Fruit fly (Drosophila melanogaster): ENCODE measurements around the gene CG31156.

The CG31156 gene

DNA sequence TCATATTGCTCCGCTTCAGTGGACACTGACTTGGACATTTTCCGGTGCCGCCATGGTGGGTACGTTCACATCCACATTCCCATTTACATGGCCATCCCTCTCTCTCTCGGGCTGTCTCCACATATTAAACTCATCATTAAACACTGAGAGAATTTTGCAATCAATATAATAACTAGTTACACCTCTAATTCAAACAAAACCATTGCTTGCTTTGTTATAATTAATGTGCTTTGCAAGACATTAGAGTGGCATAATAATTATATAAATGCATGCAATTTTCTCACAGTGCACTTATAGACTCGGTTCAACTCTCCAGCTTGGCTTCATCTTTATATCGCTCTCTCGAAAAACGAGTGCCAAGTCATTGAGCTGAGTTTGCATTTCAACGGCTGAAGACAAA, 11.3 kb upstream of the CG31156 start (continued):
- no peak for TF ChIP-seq dm (GFP tag; optimal IDR thresholded peaks at IDR 0.05)
- peak; percentile 57 for TF ChIP-seq nom (GFP tag; optimal IDR thresholded peaks at IDR 0.05)
- TF ChIP-seq CG6175 (GFP tag; IDR thresholded peaks at IDR 0.05), result peak; percentile 51; the same call in 1 of the 3 replicates
- no peak for TF ChIP-seq CG2202 (tag; optimal IDR thresholded peaks at IDR 0.05)
- peak; percentile 66 for TF ChIP-seq CG10979 (tag; optimal IDR thresholded peaks at IDR 0.05)
- TF ChIP-seq CG11723 (GFP tag; optimal IDR thresholded peaks at IDR 0.05), result no peak
- no peak for TF ChIP-seq usp (GFP tag; optimal IDR thresholded peaks at IDR 0.05)
- peak; percentile 77 for TF ChIP-seq CG2712 (tag; optimal IDR thresholded peaks at IDR 0.05)
- no peak for TF ChIP-seq CG18764 (GFP tag; optimal IDR thresholded peaks at IDR 0.05)
- peak; percentile 75 for TF ChIP-seq sens-2 (GFP tag; IDR thresholded peaks at IDR 0.05)
- TF ChIP-seq CG3281 (GFP tag; optimal IDR thresholded peaks at IDR 0.05), result peak; percentile 28
- TF ChIP-seq tio (GFP tag; optimal IDR thresholded peaks at IDR 0.05), result no peak
- no peak for TF ChIP-seq tap (tag; optimal IDR thresholded peaks at IDR 0.05)
- no peak for TF ChIP-seq Dfd (GFP tag; optimal IDR thresholded peaks at IDR 0.05)
- TF ChIP-seq CG17359 (tag; optimal IDR thresholded peaks at IDR 0.05), result peak; percentile 77
- TF ChIP-seq Opbp (GFP tag; IDR thresholded peaks at IDR 0.05; ENCODE audit: partially characterized antibody), result no peak
- TF ChIP-seq CG12236 (GFP tag; optimal IDR thresholded peaks at IDR 0.05), result no peak
- TF ChIP-seq pros (GFP tag; optimal IDR thresholded peaks at IDR 0.05), result no peak
- peak; percentile 54 for TF ChIP-seq CG13624 (GFP tag; optimal IDR thresholded peaks at IDR 0.05)
- no peak for TF ChIP-seq CG7963 (GFP tag; IDR thresholded peaks at IDR 0.05; ENCODE audit: partially characterized antibody)
- TF ChIP-seq CG4424 (GFP tag; optimal IDR thresholded peaks at IDR 0.05), result peak; percentile 77
- TF ChIP-seq phol (tag; optimal IDR thresholded peaks at IDR 0.05), result peak; percentile 62
- TF ChIP-seq Sry-δ (GFP tag; optimal IDR thresholded peaks at IDR 0.05), result peak; percentile 1
- no peak for TF ChIP-seq amos (GFP tag; IDR thresholded peaks at IDR 0.05; ENCODE audit: partially characterized antibody)
- no peak for TF ChIP-seq CG11504 (tag; optimal IDR thresholded peaks at IDR 0.05)
- no peak for TF ChIP-seq Bgb (GFP tag; IDR thresholded peaks at IDR 0.05; ENCODE audit: partially characterized antibody)
- no peak for TF ChIP-seq CG1832 (GFP tag; optimal IDR thresholded peaks at IDR 0.05)
- TF ChIP-seq Kr (GFP tag; optimal IDR thresholded peaks at IDR 0.05), result no peak
- TF ChIP-seq trh (GFP tag; optimal IDR thresholded peaks at IDR 0.05), result peak; percentile 8
- TF ChIP-seq CG16815 (GFP tag; optimal IDR thresholded peaks at IDR 0.05), result no peak
- no peak for TF ChIP-seq pzg (GFP tag; optimal IDR thresholded peaks at IDR 0.05)
- no peak for TF ChIP-seq kay (GFP tag; optimal IDR thresholded peaks at IDR 0.05)
- peak; percentile 66 to 70 for TF ChIP-seq Pdp1 (GFP tag; optimal IDR thresholded peaks at IDR 0.05)
- TF ChIP-seq CG16779 (GFP tag; IDR thresholded peaks at IDR 0.05), result no peak
- peak; percentile 39 for TF ChIP-seq CG9817 (tag; optimal IDR thresholded peaks at IDR 0.05)
- no peak for TF ChIP-seq CG34224 (GFP tag; IDR thresholded peaks at IDR 0.05; ENCODE audit: partially characterized antibody)
- peak; percentile 75 for TF ChIP-seq CG5953 (GFP tag; IDR thresholded peaks at IDR 0.05)
- no peak for TF ChIP-seq lab (GFP tag; optimal IDR thresholded peaks at IDR 0.05)
- TF ChIP-seq Atf-2 (GFP tag; optimal IDR thresholded peaks at IDR 0.05), result peak; percentile 26
- no peak for TF ChIP-seq CG14860 (GFP tag; IDR thresholded peaks at IDR 0.05; ENCODE audit: partially characterized antibody)
- peak; percentile 15 for TF ChIP-seq CG8281 (tag; optimal IDR thresholded peaks at IDR 0.05)
- TF ChIP-seq zfh1 (GFP tag; IDR thresholded peaks at IDR 0.05), result peak; percentile 79
- TF ChIP-seq Trl (optimal IDR thresholded peaks at IDR 0.05), result no peak
- peak; percentile 60 for TF ChIP-seq Trl (GFP tag; optimal IDR thresholded peaks at IDR 0.05)
- TF ChIP-seq bbx (GFP tag; IDR thresholded peaks at IDR 0.05; ENCODE audit: partially characterized antibody), result no peak
- peak; percentile 69 for TF ChIP-seq fd96Cb (tag; optimal IDR thresholded peaks at IDR 0.05)
- no peak for TF ChIP-seq emc (GFP tag; optimal IDR thresholded peaks at IDR 0.05)
- TF ChIP-seq CG32532 (GFP tag; IDR thresholded peaks at IDR 0.05), result peak; percentile 61; the same call in 1 of the 2 replicates
- peak; percentile 76 for TF ChIP-seq ara (GFP tag; IDR thresholded peaks at IDR 0.05)
- TF ChIP-seq Dip2 (GFP tag; IDR thresholded peaks at IDR 0.05), result no peak
- peak; percentile 57; the same call in 1 of the 2 replicates for TF ChIP-seq Oaz (GFP tag; IDR thresholded peaks at IDR 0.05)
